Worm (Caenorhabditis elegans) whole organism, young adult: Measurements from ENCODE around the gene C03B1.5.

Experiments used
- F22D6.2 ChIP-seq: sonication (generic microtip); optimal IDR thresholded peaks from 2 replicates; lab custom pipeline; 2016; ENCODE audit warnings: mild to moderate bottlenecking, missing genetic modification characterization, missing compliant biosample characterization
- F55B11.4 ChIP-seq: sonication (generic microtip); optimal IDR thresholded peaks from 2 replicates; lab custom pipeline; 2016; ENCODE audit warnings: missing compliant biosample characterization, missing genetic modification characterization, borderline replicate concordance; ENCODE audit not compliant: insufficient read depth
- Y53F4B.3 ChIP-seq: fragments of 200-800 bp; sonication (Bioruptor generic); IDR thresholded peaks from 2 replicates; pipeline ENCODE4 v1.3.6; 2022; ENCODE audit warnings: missing genetic modification reagents, missing genetic modification characterization, missing compliant biosample characterization
- ama-1 ChIP-seq, 3 experiments: fragments of 150-350 bp in 1 of 3; sonication (generic microtip) in 2 of 3; optimal IDR thresholded peaks; 2 replicates each; lab custom pipeline; 2014 to 2018; ENCODE audit warnings: missing biosample characterization in 2 of 3, missing genetic modification characterization in 2 of 3, missing genetic modification reagents in 2 of 3
- attf-5 ChIP-seq: fragments of 200-800 bp; sonication (Bioruptor generic); optimal IDR thresholded peaks from 2 replicates; lab custom pipeline; 2018; ENCODE audit warnings: mild to moderate bottlenecking, missing genetic modification characterization, missing compliant biosample characterization
- egl-18 ChIP-seq: fragments of 200-800 bp; sonication (Bioruptor generic); IDR thresholded peaks from 2 replicates; pipeline ENCODE4 v1.3.6; 2022; ENCODE audit warnings: missing genetic modification reagents, missing genetic modification characterization, missing compliant biosample characterization
- lin-35 ChIP-seq, 3 experiments: fragments of 150-350 bp in 2 of 3; sonication (generic microtip) in 1 of 3; optimal IDR thresholded peaks; 2 replicates each; lab custom pipeline; 2014 to 2018; ENCODE audit warnings: missing biosample characterization in 3 of 3, missing genetic modification characterization in 3 of 3, missing genetic modification reagents in 3 of 3
- lsl-1 ChIP-seq: fragments of 200-800 bp; sonication (Bioruptor generic); optimal IDR thresholded peaks from 2 replicates; lab custom pipeline; 2018; ENCODE audit warnings: mild to moderate bottlenecking, missing genetic modification characterization, moderate library complexity, missing compliant biosample characterization
- nfya-1 ChIP-seq: sonication (generic microtip); optimal IDR thresholded peaks from 2 replicates; lab custom pipeline; 2017; ENCODE audit warnings: antibody characterized with exemption, missing compliant biosample characterization, missing genetic modification characterization, borderline replicate concordance; ENCODE audit not compliant: insufficient read depth
- unc-130 ChIP-seq: sonication (generic microtip); optimal IDR thresholded peaks from 2 replicates; lab custom pipeline; 2016; ENCODE audit warnings: missing genetic modification reagents, missing genetic modification characterization, missing compliant biosample characterization
- unc-62 ChIP-seq: fragments of 150-350 bp; optimal IDR thresholded peaks from 2 replicates; lab custom pipeline; 2014; ENCODE audit warnings: missing biosample characterization, missing genetic modification reagents, missing genetic modification characterization
- ztf-26 ChIP-seq: sonication (generic microtip); optimal IDR thresholded peaks from 2 replicates; lab custom pipeline; 2017; ENCODE audit warnings: missing genetic modification characterization, missing compliant biosample characterization

DNA sequence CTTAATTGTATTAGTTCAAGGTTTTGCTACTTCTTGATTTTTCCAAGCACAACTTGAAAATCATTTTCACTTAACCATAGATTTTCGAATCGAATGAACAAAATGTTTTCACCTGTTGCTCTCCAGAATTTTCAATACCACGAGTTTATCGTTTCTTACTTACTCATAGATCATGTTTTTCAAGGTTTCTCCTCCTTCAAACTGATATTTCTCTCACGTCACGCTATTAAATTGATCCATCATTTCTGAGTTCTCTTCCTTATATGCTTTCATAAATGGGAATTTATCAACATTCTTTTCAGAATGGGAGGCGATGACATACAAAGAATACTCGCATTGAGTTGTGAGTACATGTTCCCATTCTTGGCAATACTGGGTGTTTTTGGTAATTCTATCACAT lies 44.0 kb upstream of the C03B1.5 start, which contains the start of gene npr-38:
- TF ChIP-seq F55B11.4 (tag; lab: Kevin White, UChicago) (no peak), unc-62 (GFP tag; lab: Kevin White, UChicago) (no peak), ama-1 (optimal IDR thresholded peaks at IDR 0.05; lab: Kevin White, UChicago) (no peak), ama-1 (GFP tag; optimal IDR thresholded peaks at IDR 0.05; lab: Kevin White, UChicago) (no peak), unc-130 (GFP tag; lab: Kevin White, UChicago) (no peak), F22D6.2 (tag; lab: Kevin White, UChicago) (no peak), ztf-26 (no peak), lin-35 (GFP tag; optimal IDR thresholded peaks at IDR 0.05; lab: Kevin White, UChicago) (no peak), nfya-1 (no peak), egl-18 (GFP tag; lab: Robert Waterston, UW) (no peak), lsl-1 (no peak), Y53F4B.3 (GFP tag; lab: Robert Waterston, UW) (no peak), attf-5 (no peak)
